Fruit fly (Drosophila melanogaster) Kc167 (cell line): ENCODE measurements around the gene CG18294.

Experiments used
- Myc ChIP-seq: fragments of >200 bp; optimal IDR thresholded peaks from 2 replicates; lab custom pipeline; 2017; ENCODE audit warnings: missing external identifiers
- Sin3A ChIP-seq: fragments of >200 bp; optimal IDR thresholded peaks from 2 replicates; lab custom pipeline; 2018; ENCODE audit warnings: missing external identifiers
- h ChIP-seq: fragments of >200 bp; optimal IDR thresholded peaks from 3 replicates; lab custom pipeline; 2018; ENCODE audit warnings: missing external identifiers
- insv ChIP-seq: fragments of >200 bp; optimal IDR thresholded peaks from 3 replicates; lab custom pipeline; 2018; ENCODE audit warnings: missing external identifiers
- psq ChIP-seq: fragments of >200 bp; optimal IDR thresholded peaks from 2 replicates; lab custom pipeline; 2017; ENCODE audit warnings: missing external identifiers

DNA sequence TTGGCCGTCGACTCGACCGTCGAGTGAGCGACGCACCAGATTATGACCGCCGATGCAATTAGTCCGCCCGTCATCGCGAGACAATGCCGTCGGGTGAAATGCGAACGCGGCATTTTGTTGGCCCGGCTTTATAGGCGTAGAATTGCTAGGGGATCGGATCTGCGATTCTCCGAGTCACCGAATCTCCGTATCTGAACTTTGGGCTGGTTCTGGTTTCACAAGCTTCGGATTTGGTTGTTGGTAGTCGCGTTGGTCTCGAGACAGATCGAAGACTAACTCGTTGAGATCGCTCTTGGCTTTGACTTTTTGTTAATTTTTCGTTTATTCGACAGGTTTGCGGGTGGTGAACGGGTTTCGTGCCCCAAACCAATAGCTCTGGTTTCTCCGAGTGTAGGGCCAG, 21.2 kb upstream of the CG18294 start:
- TF ChIP-seq Sin3A: no peak
- TF ChIP-seq psq (lab: Kevin White, UChicago): no peak
- no peak for TF ChIP-seq insv (lab: Kevin White, UChicago)
- TF ChIP-seq h (lab: Kevin White, UChicago): no peak
- TF ChIP-seq Myc (lab: Kevin White, UChicago): no peak
